Fruit fly (Drosophila melanogaster): ENCODE results near the gene Uch-L5.

Uch-L5 gene

dm6 chr3L:9451522-9452118 lies 25.1 kb downstream of the Uch-L5 start, which contains the start of the genes CG3448 and ghi (continued):
- TF ChIP-seq dm (GFP tag; optimal IDR thresholded peaks at IDR 0.05) (peak; percentile 15), CG17328 (GFP tag; IDR thresholded peaks at IDR 0.05) (0 out of 2 replicates have a peak, but pooled peaks have one; percentile 13), zen2 (GFP tag; IDR thresholded peaks at IDR 0.05; ENCODE audit: partially characterized antibody) (no peak; the same call in 2 of the 3 replicates), odd (GFP tag; optimal IDR thresholded peaks at IDR 0.05) (no peak), hb (GFP tag; IDR thresholded peaks at IDR 0.05; ENCODE audit: partially characterized antibody) (peak; percentile 43; the same call in 1 of the 3 replicates), Atf-2 (GFP tag; optimal IDR thresholded peaks at IDR 0.05) (no peak), bowl (GFP tag; IDR thresholded peaks at IDR 0.05) (no peak), slp2 (GFP tag; optimal IDR thresholded peaks at IDR 0.05) (no peak), br (optimal IDR thresholded peaks at IDR 0.05) (no peak), peb (GFP tag; IDR thresholded peaks at IDR 0.05) (0 out of 2 replicates have a peak, but pooled peaks have one; percentile 40), CG18262 (tag; optimal IDR thresholded peaks at IDR 0.05) (peak; percentile 66), wdn (GFP tag; IDR thresholded peaks at IDR 0.05) (no peak), CG1832 (GFP tag; optimal IDR thresholded peaks at IDR 0.05) (no peak), crc (GFP tag; optimal IDR thresholded peaks at IDR 0.05) (no peak), zf30C (GFP tag; optimal IDR thresholded peaks at IDR 0.05) (no peak), CG4854 (GFP tag; optimal IDR thresholded peaks at IDR 0.05) (peak; percentile 0), CG1647 (GFP tag; optimal IDR thresholded peaks at IDR 0.05) (no peak), Dll (GFP tag; IDR thresholded peaks at IDR 0.05; ENCODE audit: partially characterized antibody) (peak; percentile 77), az2 (GFP tag; optimal IDR thresholded peaks at IDR 0.05) (peak; percentile 3)

- peak; percentile 43 for TF ChIP-seq CG10543 (GFP tag; optimal IDR thresholded peaks at IDR 0.05)
- TF ChIP-seq p53 (GFP tag; optimal IDR thresholded peaks at IDR 0.05), result no peak
- peak; percentile 38 for TF ChIP-seq kah (GFP tag; optimal IDR thresholded peaks at IDR 0.05)
- TF ChIP-seq Awh (GFP tag; IDR thresholded peaks at IDR 0.05), result 0 out of 2 replicates have a peak, but pooled peaks have one; percentile 33
- TF ChIP-seq HLHmδ (GFP tag; optimal IDR thresholded peaks at IDR 0.05), result no peak
- TF ChIP-seq sob (GFP tag; IDR thresholded peaks at IDR 0.05), result no peak
- no peak for TF ChIP-seq en (GFP tag; optimal IDR thresholded peaks at IDR 0.05)
- TF ChIP-seq CG8478 (optimal IDR thresholded peaks at IDR 0.05), result no peak
- no peak for TF ChIP-seq nau (GFP tag; optimal IDR thresholded peaks at IDR 0.05)
- TF ChIP-seq stwl (tag; optimal IDR thresholded peaks at IDR 0.05), result no peak
- TF ChIP-seq ab (GFP tag; optimal IDR thresholded peaks at IDR 0.05), result no peak
- no peak for TF ChIP-seq CG3163 (GFP tag; optimal IDR thresholded peaks at IDR 0.05)
- no peak for TF ChIP-seq CG17912 (GFP tag; optimal IDR thresholded peaks at IDR 0.05)
- no peak for TF ChIP-seq CG4424 (GFP tag; optimal IDR thresholded peaks at IDR 0.05)
- TF ChIP-seq CG2116 (GFP tag; optimal IDR thresholded peaks at IDR 0.05), result no peak
- TF ChIP-seq Dref (GFP tag; IDR thresholded peaks at IDR 0.05), result no peak
- TF ChIP-seq CG3065 (GFP tag; optimal IDR thresholded peaks at IDR 0.05), result no peak
- TF ChIP-seq CG6791 (GFP tag; IDR thresholded peaks at IDR 0.05; ENCODE audit: partially characterized antibody), result no peak
- TF ChIP-seq Sin3A (optimal IDR thresholded peaks at IDR 0.05), result no peak
- no peak for TF ChIP-seq kni (GFP tag; optimal IDR thresholded peaks at IDR 0.05)
- peak; percentile 99 for TF ChIP-seq Elba2 (GFP tag; optimal IDR thresholded peaks at IDR 0.05)
- no peak for TF ChIP-seq prd (optimal IDR thresholded peaks at IDR 0.05)
- no peak for TF ChIP-seq prd (GFP tag; IDR thresholded peaks at IDR 0.05)
- no peak for TF ChIP-seq CG34224 (GFP tag; IDR thresholded peaks at IDR 0.05; ENCODE audit: partially characterized antibody)
- TF ChIP-seq aop (GFP tag; IDR thresholded peaks at IDR 0.05), result no peak
- TF ChIP-seq Asciz (GFP tag; optimal IDR thresholded peaks at IDR 0.05), result no peak
- no peak for TF ChIP-seq Gug (GFP tag; IDR thresholded peaks at IDR 0.05)
- peak; percentile 36 for TF ChIP-seq caup (GFP tag; optimal IDR thresholded peaks at IDR 0.05; ENCODE audit: severe bottlenecking)
- TF ChIP-seq CG12236 (GFP tag; optimal IDR thresholded peaks at IDR 0.05), result no peak
- peak; percentile 73 for TF ChIP-seq sd (tag; optimal IDR thresholded peaks at IDR 0.05)
- TF ChIP-seq bowl (GFP tag; IDR thresholded peaks at IDR 0.05), result no peak
- TF ChIP-seq CG2120 (GFP tag; optimal IDR thresholded peaks at IDR 0.05), result peak; percentile 30
- no peak for TF ChIP-seq CG17186 (GFP tag; optimal IDR thresholded peaks at IDR 0.05)
These were observed 29.5 kb downstream of the Uch-L5 start for dm6 chr3L:9447239-9447777.
